Worm (Caenorhabditis elegans) whole organism, midembryonic: Measurements from ENCODE around the gene C15F1.1.

Experiments used
- T22C8.4 ChIP-seq: fragments of 200-800 bp; sonication (Bioruptor generic); IDR thresholded peaks from 2 replicates; pipeline ENCODE4 v1.3.6; 2022; ENCODE audit warnings: missing genetic modification characterization, missing compliant biosample characterization
- cog-1 ChIP-seq: sonication (generic microtip); optimal IDR thresholded peaks from 2 replicates; lab custom pipeline; 2016; ENCODE audit warnings: missing genetic modification characterization, missing compliant biosample characterization
- ztf-23 ChIP-seq: fragments of 200-800 bp; sonication (Bioruptor generic); IDR thresholded peaks from 2 replicates; pipeline ENCODE4 v1.3.6; 2022; ENCODE audit warnings: missing genetic modification reagents, missing genetic modification characterization, missing compliant biosample characterization

DNA sequence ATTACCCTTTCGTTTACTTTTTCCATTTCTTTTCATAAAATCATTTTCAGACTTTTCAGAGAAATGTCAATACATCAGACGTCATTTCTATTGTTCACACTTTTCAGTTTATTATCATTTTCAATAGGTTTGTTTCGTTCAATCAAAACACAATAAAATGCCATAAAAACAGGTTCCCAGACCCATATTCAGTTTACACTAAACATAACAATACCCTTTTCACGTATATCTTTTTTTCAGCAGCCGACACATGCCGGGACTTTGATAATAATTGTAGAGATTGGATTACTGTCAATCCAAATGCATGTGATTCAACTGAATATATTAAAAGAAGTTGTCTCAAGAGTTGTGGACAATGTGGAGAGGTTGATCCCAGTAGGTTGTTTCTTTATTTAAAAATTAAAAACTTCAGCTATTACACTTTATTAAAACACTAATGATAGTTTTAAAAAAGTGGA, at the start of gene C15F1.1:
- no peak for TF ChIP-seq cog-1
- no peak for TF ChIP-seq ztf-23 (GFP tag; lab: Robert Waterston, UW)
- no peak for TF ChIP-seq T22C8.4 (GFP tag; lab: Robert Waterston, UW)
